Fruit fly (Drosophila melanogaster) whole organism, wandering third instar larva: Measurements from ENCODE around the gene CG32369.

ENCODE experiments used
- br ChIP-seq: fragments of 200-800 bp; sonication (Bioruptor generic); optimal IDR thresholded peaks from 2 replicates; lab custom pipeline; 2016; ENCODE audit warnings: missing biosample characterization, missing genetic modification characterization
- fru ChIP-seq: fragments of 200-800 bp; sonication (Bioruptor generic); optimal IDR thresholded peaks from 3 replicates; lab custom pipeline; 2016; ENCODE audit warnings: missing biosample characterization, mild to moderate bottlenecking, missing genetic modification characterization
- psq ChIP-seq: fragments of 200-800 bp; sonication (Bioruptor generic); optimal IDR thresholded peaks from 3 replicates; lab custom pipeline; 2017; ENCODE audit warnings: missing biosample characterization, mild to moderate bottlenecking, missing genetic modification characterization, moderate library complexity
- woc ChIP-seq: sonication (Bioruptor generic); optimal IDR thresholded peaks from 2 replicates; lab custom pipeline; 2016; ENCODE audit warnings: missing biosample characterization, mild to moderate bottlenecking, missing genetic modification characterization

- no peak for TF ChIP-seq br (GFP tag; lab: Kevin White, UChicago)
- TF ChIP-seq psq (GFP tag; lab: Kevin White, UChicago) = no peak
- no peak for TF ChIP-seq woc (GFP tag; lab: Kevin White, UChicago)
- no peak for TF ChIP-seq fru (GFP tag; lab: Kevin White, UChicago)
These were observed 37.3 kb downstream of the CG32369 start for dm6 chr3L:7772160-7772798.
